Worm (Caenorhabditis elegans): ENCODE measurements around the gene mop-25.2.

Gene mop-25.2

DNA sequence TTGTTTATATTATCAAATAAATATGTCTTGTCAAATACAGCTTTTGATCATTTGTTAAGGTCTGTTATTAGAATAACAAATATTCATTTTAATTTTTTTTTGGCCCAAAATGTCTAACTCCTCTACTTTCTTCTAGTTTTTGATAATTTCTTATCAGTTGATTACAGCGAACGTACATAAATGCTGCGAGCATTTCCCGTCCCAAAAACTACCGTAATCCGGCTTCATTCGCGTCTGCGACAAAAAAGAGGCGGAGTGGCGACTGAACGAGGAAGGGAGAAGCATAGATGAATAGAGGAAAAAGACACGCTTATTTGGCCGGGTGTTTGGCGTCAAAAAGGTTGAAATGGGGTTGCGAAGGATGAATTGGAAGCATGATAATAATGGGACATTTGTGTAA, 37.1 kb upstream of the mop-25.2 start (continued):
- TF ChIP-seq hmg-1.2 (GFP tag; IDR thresholded peaks at IDR 0.05) (0 out of 2 replicates have a peak, but pooled peaks have one; percentile 11), mel-28 (tag; optimal IDR thresholded peaks at IDR 0.05; ENCODE audit: borderline replicate concordance) (no peak), pbrm-1 (GFP tag; IDR thresholded peaks at IDR 0.05) (0 out of 2 replicates have a peak, but pooled peaks have one; percentile 41), Y56A3A.18 (GFP tag; IDR thresholded peaks at IDR 0.05) (0 out of 2 replicates have a peak, but pooled peaks have one; percentile 8), F57C9.4 (tag; optimal IDR thresholded peaks at IDR 0.05) (no peak), hlh-12 (tag; optimal IDR thresholded peaks at IDR 0.05) (no peak)

DNA sequence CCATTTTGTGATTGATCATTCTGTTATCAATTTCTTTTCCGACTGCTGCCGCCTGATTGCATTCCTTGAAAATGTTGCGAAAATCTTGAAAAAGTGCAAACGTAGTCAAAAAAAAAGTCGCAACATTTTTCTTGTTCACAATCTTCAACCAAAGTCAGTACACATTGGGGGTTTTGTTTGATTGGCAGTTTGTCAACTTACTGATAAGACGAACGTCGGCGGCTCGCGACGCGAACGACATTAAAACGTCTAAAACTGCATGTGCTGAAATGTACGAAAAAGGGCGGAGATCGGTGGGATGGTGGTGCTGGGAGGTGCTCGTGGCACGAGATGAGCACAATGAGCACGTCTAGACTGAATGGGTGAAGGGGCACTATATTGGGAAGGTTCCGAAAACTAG, 35.3 kb upstream of the mop-25.2 start:
- TF ChIP-seq hmg-1.2 (GFP tag; IDR thresholded peaks at IDR 0.05) (peak; percentile 35; the same call in 1 of the 2 replicates), let-526 (GFP tag; IDR thresholded peaks at IDR 0.05) (no peak), Y56A3A.18 (GFP tag; IDR thresholded peaks at IDR 0.05) (0 out of 2 replicates have a peak, but pooled peaks have one; percentile 40), cebp-1 (GFP tag; IDR thresholded peaks at IDR 0.05) (0 out of 2 replicates have a peak, but pooled peaks have one; percentile 24), cebp-1 (tag; optimal IDR thresholded peaks at IDR 0.05) (peak; percentile 69), Y79H2A.3 (GFP tag; conservative IDR thresholded peaks at IDR 0.05) (no peak), gei-17 (GFP tag; optimal IDR thresholded peaks at IDR 0.05) (no peak), dpl-1 (GFP tag; optimal IDR thresholded peaks at IDR 0.05) (no peak), snpc-1.3 (tag; optimal IDR thresholded peaks at IDR 0.05; ENCODE audit: insufficient read depth) (no peak), mcd-1 (GFP tag; IDR thresholded peaks at IDR 0.05) (peak; percentile 33; the same call in 1 of the 2 replicates), sptf-2 (GFP tag; optimal IDR thresholded peaks at IDR 0.05) (no peak), zim-3 (tag; optimal IDR thresholded peaks at IDR 0.05) (peak; percentile 30), lir-1 (GFP tag; conservative IDR thresholded peaks at IDR 0.05) (0 out of 2 replicates have a peak, but pooled peaks have one; percentile 21), D2030.7 (GFP tag; IDR thresholded peaks at IDR 0.05) (no peak), nhr-90 (tag; optimal IDR thresholded peaks at IDR 0.05) (peak; percentile 34), Y95B8A.8 (GFP tag; IDR thresholded peaks at IDR 0.05) (0 out of 2 replicates have a peak, but pooled peaks have one; percentile 34), atf-7 (tag; optimal IDR thresholded peaks at IDR 0.05) (peak; percentile 23), lin-54 (GFP tag; optimal IDR thresholded peaks at IDR 0.05) (no peak), dox-1 (GFP tag; IDR thresholded peaks at IDR 0.05) (peak; percentile 64), madf-6 (GFP tag; IDR thresholded peaks at IDR 0.05) (no peak), tlf-1 (GFP tag; optimal IDR thresholded peaks at IDR 0.05) (peak; percentile 70), aptf-3 (GFP tag; IDR thresholded peaks at IDR 0.05) (0 out of 2 replicates have a peak, but pooled peaks have one; percentile 42), snpc-4 (GFP tag; optimal IDR thresholded peaks at IDR 0.05) (no peak), snpc-4 (tag; optimal IDR thresholded peaks at IDR 0.05) (peak in 3 of 4 experiments; percentile 3 to 31 (median 15)), F37B4.10 (GFP tag; IDR thresholded peaks at IDR 0.05) (0 out of 2 replicates have a peak, but pooled peaks have one; percentile 30), B0019.2 (GFP tag; conservative IDR thresholded peaks at IDR 0.05) (no peak), K11D2.4 (GFP tag; IDR thresholded peaks at IDR 0.05) (no peak), fkh-3 (tag; optimal IDR thresholded peaks at IDR 0.05) (no peak), akir-1 (GFP tag; optimal IDR thresholded peaks at IDR 0.05) (no peak), pha-4 (tag; optimal IDR thresholded peaks at IDR 0.05) (peak; percentile 56), aptf-2 (GFP tag; conservative IDR thresholded peaks at IDR 0.05) (no peak), die-1 (tag; optimal IDR thresholded peaks at IDR 0.05) (no peak), snpc-3.4 (tag; optimal IDR thresholded peaks at IDR 0.05) (peak; percentile 16), unc-130 (GFP tag; optimal IDR thresholded peaks at IDR 0.05) (no peak), ztf-26 (tag; optimal IDR thresholded peaks at IDR 0.05) (no peak), rec-8 (tag; optimal IDR thresholded peaks at IDR 0.05) (no peak), F39B2.1 (GFP tag; IDR thresholded peaks at IDR 0.05) (no peak), B0336.3 (GFP tag; IDR thresholded peaks at IDR 0.05) (peak; percentile 76; the same call in 1 of the 2 replicates), pbrm-1 (GFP tag; IDR thresholded peaks at IDR 0.05) (peak; percentile 30; the same call in 1 of the 2 replicates), ztf-25 (GFP tag; IDR thresholded peaks at IDR 0.05) (peak; percentile 43; the same call in 1 of the 2 replicates), C17E4.6 (GFP tag; IDR thresholded peaks at IDR 0.05) (no peak), F33H1.4 (GFP tag; IDR thresholded peaks at IDR 0.05) (peak; percentile 29; the same call in 1 of the 2 replicates), ets-4 (GFP tag; optimal IDR thresholded peaks at IDR 0.05) (peak; percentile 42)
